Worm (Caenorhabditis elegans): Measurements from ENCODE around the gene citk-1.

- TF ChIP-seq nhr-11 (tag; optimal IDR thresholded peaks at IDR 0.05) (no peak), lin-13 (GFP tag; optimal IDR thresholded peaks at IDR 0.05) (no peak), lin-11 (tag; optimal IDR thresholded peaks at IDR 0.05) (no peak), ama-1 (optimal IDR thresholded peaks at IDR 0.05) (no peak), snpc-4 (tag; optimal IDR thresholded peaks at IDR 0.05) (no peak), nhr-25 (tag; optimal IDR thresholded peaks at IDR 0.05) (no peak), unc-39 (tag; optimal IDR thresholded peaks at IDR 0.05) (no peak), fos-1 (tag; optimal IDR thresholded peaks at IDR 0.05) (no peak), R02D3.7 (tag; optimal IDR thresholded peaks at IDR 0.05) (no peak), skn-1 (tag; optimal IDR thresholded peaks at IDR 0.05) (no peak), gmeb-1 (tag; optimal IDR thresholded peaks at IDR 0.05) (no peak), nhr-6 (tag; optimal IDR thresholded peaks at IDR 0.05) (no peak), nhr-10 (tag; optimal IDR thresholded peaks at IDR 0.05) (no peak)
Observed at ce11 chrII:13938290-13938689, 29.6 kb downstream of the citk-1 start.

All from whole organism, L2 larva.